Worm (Caenorhabditis elegans) whole organism, L3 larva: ENCODE results near the gene lys-4.

ENCODE experiments used
- R02D3.7 ChIP-seq: fragments of 150-350 bp; optimal IDR thresholded peaks from 2 replicates; lab custom pipeline; 2014; ENCODE audit warnings: missing biosample characterization, missing genetic modification characterization
- ceh-16 ChIP-seq: sonication (generic microtip); optimal IDR thresholded peaks from 2 replicates; lab custom pipeline; 2017; ENCODE audit warnings: missing biosample characterization, missing genetic modification characterization
- ceh-9 ChIP-seq: sonication (generic microtip); optimal IDR thresholded peaks from 2 replicates; lab custom pipeline; 2018; ENCODE audit warnings: missing biosample characterization, missing genetic modification characterization
- daf-12 ChIP-seq: fragments of 150-350 bp; optimal IDR thresholded peaks from 2 replicates; lab custom pipeline; 2014; ENCODE audit warnings: missing biosample characterization, missing genetic modification reagents, missing genetic modification characterization
- egl-27 ChIP-seq: sonication (generic microtip); optimal IDR thresholded peaks from 4 replicates; lab custom pipeline; 2017; ENCODE audit warnings: missing biosample characterization, missing genetic modification reagents, missing genetic modification characterization
- egl-5 ChIP-seq: fragments of 150-350 bp; optimal IDR thresholded peaks from 2 replicates; lab custom pipeline; 2017; ENCODE audit warnings: missing biosample characterization, missing genetic modification reagents, missing genetic modification characterization, inconsistent platforms
- elt-1 ChIP-seq: fragments of 150-350 bp; optimal IDR thresholded peaks from 2 replicates; lab custom pipeline; 2014; ENCODE audit warnings: missing biosample characterization, missing genetic modification characterization
- elt-2 ChIP-seq: sonication (generic microtip); optimal IDR thresholded peaks from 2 replicates; lab custom pipeline; 2016; ENCODE audit warnings: missing genetic modification reagents, mild to moderate bottlenecking, missing genetic modification characterization, missing compliant biosample characterization
- elt-3 ChIP-seq, 3 experiments: fragments of 150-350 bp in 1 of 3; sonication (generic microtip) in 2 of 3; optimal IDR thresholded peaks; 2 replicates in 2 of 3; 4 replicates in 1 of 3; lab custom pipeline; 2014 to 2017; ENCODE audit warnings: missing biosample characterization in 3 of 3, missing genetic modification characterization in 3 of 3
- eor-1 ChIP-seq, 2 experiments: fragments of 150-350 bp; optimal IDR thresholded peaks; 2 replicates each; lab custom pipeline; 2014 to 2018; ENCODE audit warnings: missing biosample characterization in 2 of 2, missing genetic modification characterization in 2 of 2
- fkh-2 ChIP-seq: fragments of 150-350 bp; optimal IDR thresholded peaks from 2 replicates; lab custom pipeline; 2014; ENCODE audit warnings: missing biosample characterization, missing genetic modification reagents, missing genetic modification characterization
- fos-1 ChIP-seq: fragments of 150-350 bp; optimal IDR thresholded peaks from 2 replicates; lab custom pipeline; 2014; ENCODE audit warnings: missing biosample characterization, missing genetic modification characterization
- hmg-11 ChIP-seq: sonication (generic microtip); optimal IDR thresholded peaks from 2 replicates; lab custom pipeline; 2016; ENCODE audit warnings: missing genetic modification characterization, missing compliant biosample characterization
- jun-1 ChIP-seq: fragments of 150-350 bp; optimal IDR thresholded peaks from 2 replicates; lab custom pipeline; 2014; ENCODE audit warnings: missing biosample characterization, missing genetic modification reagents, missing genetic modification characterization
- lin-15B ChIP-seq: fragments of 150-350 bp; optimal IDR thresholded peaks from 2 replicates; lab custom pipeline; 2014; ENCODE audit warnings: missing biosample characterization, missing genetic modification characterization
- lin-39 ChIP-seq: fragments of 150-350 bp; optimal IDR thresholded peaks from 2 replicates; lab custom pipeline; 2018; ENCODE audit warnings: missing biosample characterization, missing genetic modification reagents, missing genetic modification characterization
- lsy-12 ChIP-seq: sonication (generic microtip); optimal IDR thresholded peaks from 2 replicates; lab custom pipeline; 2016; ENCODE audit warnings: mild to moderate bottlenecking, missing genetic modification characterization, missing compliant biosample characterization
- mdl-1 ChIP-seq: fragments of 150-350 bp; optimal IDR thresholded peaks from 2 replicates; lab custom pipeline; 2014; ENCODE audit warnings: missing biosample characterization, missing genetic modification characterization
- mml-1 ChIP-seq: fragments of 150-350 bp; sonication (generic microtip); optimal IDR thresholded peaks from 3 replicates; lab custom pipeline; 2014; ENCODE audit warnings: missing biosample characterization, missing genetic modification characterization
- nhr-11 ChIP-seq: fragments of 150-350 bp; optimal IDR thresholded peaks from 2 replicates; lab custom pipeline; 2014; ENCODE audit warnings: missing biosample characterization, missing genetic modification characterization
- nhr-12 ChIP-seq: fragments of 150-350 bp; optimal IDR thresholded peaks from 2 replicates; lab custom pipeline; 2014; ENCODE audit warnings: missing biosample characterization, missing genetic modification characterization
- nhr-23 ChIP-seq: fragments of 150-350 bp; optimal IDR thresholded peaks from 2 replicates; lab custom pipeline; 2014; ENCODE audit warnings: missing biosample characterization, missing genetic modification reagents, missing genetic modification characterization
- nhr-237 ChIP-seq: fragments of 150-350 bp; optimal IDR thresholded peaks from 2 replicates; lab custom pipeline; 2014; ENCODE audit warnings: missing biosample characterization, missing genetic modification characterization
- nhr-25 ChIP-seq: sonication (generic microtip); optimal IDR thresholded peaks from 2 replicates; lab custom pipeline; 2017; ENCODE audit warnings: missing biosample characterization, missing genetic modification characterization
- nhr-28 ChIP-seq: fragments of 150-350 bp; optimal IDR thresholded peaks from 2 replicates; lab custom pipeline; 2014; ENCODE audit warnings: missing biosample characterization, missing genetic modification characterization
- nhr-43 ChIP-seq: sonication (generic microtip); optimal IDR thresholded peaks from 2 replicates; lab custom pipeline; 2016; ENCODE audit warnings: mild to moderate bottlenecking, missing genetic modification characterization, missing compliant biosample characterization; ENCODE audit not compliant: poor library complexity, severe bottlenecking
- nhr-77 ChIP-seq: fragments of 150-350 bp; optimal IDR thresholded peaks from 2 replicates; lab custom pipeline; 2014; ENCODE audit warnings: missing biosample characterization, missing genetic modification characterization
- pha-4 ChIP-seq: fragments of 150-350 bp; optimal IDR thresholded peaks from 2 replicates; lab custom pipeline; 2014; ENCODE audit warnings: missing biosample characterization, missing genetic modification reagents, missing genetic modification characterization
- pqm-1 ChIP-seq: fragments of 150-350 bp; optimal IDR thresholded peaks from 2 replicates; lab custom pipeline; 2017; ENCODE audit warnings: missing biosample characterization, missing genetic modification characterization, inconsistent platforms
- sea-2 ChIP-seq: fragments of 150-350 bp; sonication (generic microtip); optimal IDR thresholded peaks from 4 replicates; lab custom pipeline; 2014; ENCODE audit warnings: missing biosample characterization, missing genetic modification reagents, missing genetic modification characterization
- skn-1 ChIP-seq: fragments of 150-350 bp; optimal IDR thresholded peaks from 2 replicates; lab custom pipeline; 2014; ENCODE audit warnings: missing biosample characterization, missing genetic modification characterization
- unc-39 ChIP-seq: sonication (generic microtip); optimal IDR thresholded peaks from 4 replicates; lab custom pipeline; 2017; ENCODE audit warnings: missing biosample characterization, missing genetic modification characterization
- unc-62 ChIP-seq: fragments of 150-350 bp; sonication (generic microtip); optimal IDR thresholded peaks from 4 replicates; lab custom pipeline; 2014; ENCODE audit warnings: missing biosample characterization, missing genetic modification reagents, missing genetic modification characterization
- ztf-4 ChIP-seq: fragments of 150-350 bp; optimal IDR thresholded peaks from 2 replicates; lab custom pipeline; 2014; ENCODE audit warnings: missing biosample characterization, missing genetic modification characterization

The lys-4 gene

ce11 chrIV:11635437-11636408 is 12.7 kb upstream of the lys-4 start, which contains the start of gene mars-1 (continued):
- TF ChIP-seq ceh-16 (tag; lab: Kevin White, UChicago), result no peak
- TF ChIP-seq eor-1 (tag; optimal IDR thresholded peaks at IDR 0.05; lab: Kevin White, UChicago), result no peak
- TF ChIP-seq nhr-28 (tag; lab: Kevin White, UChicago), result no peak
- peak; percentile 39 for TF ChIP-seq skn-1 (tag; lab: Kevin White, UChicago)
- TF ChIP-seq nhr-11 (tag; lab: Kevin White, UChicago), result peak; percentile 34
- TF ChIP-seq unc-62 (GFP tag; lab: Kevin White, UChicago), result no peak
- no peak for TF ChIP-seq nhr-237 (tag; lab: Kevin White, UChicago)
- TF ChIP-seq fkh-2 (tag; lab: Kevin White, UChicago), result no peak
- TF ChIP-seq elt-1 (tag; lab: Kevin White, UChicago), result no peak
- TF ChIP-seq pqm-1 (tag; lab: Kevin White, UChicago), result no peak
- no peak for TF ChIP-seq mml-1 (tag; lab: Kevin White, UChicago)
- TF ChIP-seq jun-1 (tag; lab: Kevin White, UChicago), result no peak
- TF ChIP-seq elt-3 (tag; optimal IDR thresholded peaks at IDR 0.05; lab: Kevin White, UChicago), result no peak
- peak; percentile 61 for TF ChIP-seq nhr-25 (tag; lab: Kevin White, UChicago)
- TF ChIP-seq sea-2 (GFP tag; lab: Kevin White, UChicago), result no peak
- no peak for TF ChIP-seq daf-12 (tag; lab: Kevin White, UChicago)
- no peak for TF ChIP-seq fos-1 (tag; lab: Kevin White, UChicago)
- TF ChIP-seq mdl-1 (tag; lab: Kevin White, UChicago), result no peak
- TF ChIP-seq nhr-23 (tag; lab: Kevin White, UChicago), result peak; percentile 56
- peak; percentile 32 for TF ChIP-seq elt-2 (tag; lab: Kevin White, UChicago)
- TF ChIP-seq lin-39 (tag; lab: Kevin White, UChicago), result no peak
- TF ChIP-seq, all 47 proteins: peak for 13

ce11 chrIV:11631750-11632149 is 8.8 kb upstream of the lys-4 start, which contains the start of gene F58B3.4:
Gene F58B3.4, minus strand, starts transcription at chrIV:11631850.
- no peak for TF ChIP-seq egl-5 (tag; lab: Kevin White, UChicago)
- TF ChIP-seq, all 47 proteins: peak for 0

ce11 chrIV:11627847-11628246 is 4.9 kb upstream of the lys-4 start, which contains the start of gene lys-6:
Gene lys-6, minus strand, starts transcription at chrIV:11627947.
- no peak for TF ChIP-seq fos-1 (tag; lab: Kevin White, UChicago)
- no peak for TF ChIP-seq nhr-12 (tag; lab: Kevin White, UChicago)
- no peak for TF ChIP-seq ceh-9 (tag; lab: Kevin White, UChicago)
- TF ChIP-seq mml-1 (tag; lab: Kevin White, UChicago), result no peak
- TF ChIP-seq hmg-11, result no peak
- TF ChIP-seq pqm-1 (tag; lab: Kevin White, UChicago), result peak; percentile 29
- TF ChIP-seq elt-1 (tag; lab: Kevin White, UChicago), result no peak
- TF ChIP-seq R02D3.7 (tag; lab: Kevin White, UChicago), result no peak
- TF ChIP-seq nhr-77 (tag; lab: Kevin White, UChicago), result no peak
- no peak for TF ChIP-seq unc-39 (tag; lab: Kevin White, UChicago)
- TF ChIP-seq elt-2 (tag; lab: Kevin White, UChicago), result peak; percentile 7

- no peak for TF ChIP-seq fkh-2 (tag; lab: Kevin White, UChicago)
- TF ChIP-seq mdl-1 (tag; lab: Kevin White, UChicago), result no peak
- TF ChIP-seq elt-2 (tag; lab: Kevin White, UChicago), result peak; percentile 7
- no peak for TF ChIP-seq lin-15B (tag; lab: Kevin White, UChicago)
Measured at ce11 chrIV:11625482-11625881, 2.5 kb upstream of the lys-4 start, which contains the start of gene lys-5. Gene lys-5, minus strand, starts transcription at chrIV:11625582.

ce11 chrIV:11623759-11624287 is 849 bp upstream of the lys-4 start:
- TF ChIP-seq pha-4 (tag; lab: Kevin White, UChicago) (peak; percentile 13), eor-1 (tag; optimal IDR thresholded peaks at IDR 0.05; lab: Kevin White, UChicago) (no peak), egl-27 (no peak), pqm-1 (tag; lab: Kevin White, UChicago) (peak; percentile 74), skn-1 (tag; lab: Kevin White, UChicago) (no peak), lin-15B (tag; lab: Kevin White, UChicago) (no peak), R02D3.7 (tag; lab: Kevin White, UChicago) (no peak), nhr-23 (tag; lab: Kevin White, UChicago) (no peak), elt-3 (tag; optimal IDR thresholded peaks at IDR 0.05; lab: Kevin White, UChicago) (no peak), ztf-4 (tag; lab: Kevin White, UChicago) (no peak), hmg-11 (no peak), mdl-1 (tag; lab: Kevin White, UChicago) (no peak), lsy-12 (no peak), nhr-43 (no peak), elt-2 (tag; lab: Kevin White, UChicago) (peak; percentile 77), fos-1 (tag; lab: Kevin White, UChicago) (no peak), unc-39 (tag; lab: Kevin White, UChicago) (no peak), sea-2 (GFP tag; lab: Kevin White, UChicago) (no peak)
